1 fruit fly cellular context compared by ENCODE assay signal in the genomic region with DNA sequence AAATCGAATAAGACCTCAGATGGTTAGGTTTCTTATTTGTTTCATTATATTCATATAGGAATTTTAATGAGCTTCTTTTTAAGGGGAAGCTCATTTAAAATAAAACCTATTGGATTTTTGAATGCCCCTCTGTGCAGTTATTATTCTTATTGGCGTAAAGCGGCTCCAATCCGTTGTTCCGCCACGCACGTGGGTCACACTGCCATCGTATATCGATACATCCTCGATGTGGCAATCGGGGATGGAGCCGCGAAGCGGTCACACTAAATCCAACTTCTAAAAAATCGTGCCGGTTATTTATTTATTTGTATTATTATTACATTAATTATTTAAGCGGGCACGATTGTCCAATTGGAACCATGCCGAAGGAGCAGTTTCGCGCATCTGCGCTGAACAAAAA.
A peak's percentile ranks its signal among the peaks of the same experiment; 100 is the strongest.
TF ChIP-seq lines count a peak whose summit lies in the region.

A gene (plus strand): TSS at position 234 of the 400 bp plus-strand sequence.

TF ChIP-seq in whole organism, embryonic, 481 proteins besides CTCF, POLR2A, EP300 and RAD21 (continued from another document and continues in another):
- TF ChIP-seq CG34422 (GFP tag; IDR thresholded peaks at IDR 0.05; lab: Robert Waterston, UW) (peak; percentile 36; the same call in 1 of the 3 replicates), MTF-1 (GFP tag; optimal IDR thresholded peaks at IDR 0.05; lab: Kevin White, UChicago; ENCODE audit: borderline replicate concordance) (no peak), hbn (GFP tag; IDR thresholded peaks at IDR 0.05; lab: Robert Waterston, UW; ENCODE audit: partially characterized antibody) (peak; percentile 41), Sry-β (GFP tag; optimal IDR thresholded peaks at IDR 0.05; lab: Kevin White, UChicago) (no peak), CG5953 (GFP tag; IDR thresholded peaks at IDR 0.05; lab: Robert Waterston, UW) (no peak), CG30403 (GFP tag; optimal IDR thresholded peaks at IDR 0.05; lab: Kevin White, UChicago) (no peak), mam (GFP tag; optimal IDR thresholded peaks at IDR 0.05; lab: Kevin White, UChicago) (no peak), mld (GFP tag; IDR thresholded peaks at IDR 0.05; lab: Robert Waterston, UW; ENCODE audit: partially characterized antibody) (0 out of 3 replicates have a peak, but pooled peaks have one; percentile 18), Ssrp (tag; optimal IDR thresholded peaks at IDR 0.05; lab: Kevin White, UChicago) (no peak), Hsf (GFP tag; optimal IDR thresholded peaks at IDR 0.05; lab: Kevin White, UChicago) (no peak), pum (GFP tag; optimal IDR thresholded peaks at IDR 0.05; lab: Kevin White, UChicago) (no peak), CG9215 (GFP tag; IDR thresholded peaks at IDR 0.05; lab: Robert Waterston, UW) (no peak), kay (GFP tag; optimal IDR thresholded peaks at IDR 0.05; lab: Kevin White, UChicago) (no peak), Tbp (GFP tag; optimal IDR thresholded peaks at IDR 0.05; lab: Kevin White, UChicago) (no peak), Kr (GFP tag; optimal IDR thresholded peaks at IDR 0.05; lab: Kevin White, UChicago) (no peak), Dll (GFP tag; IDR thresholded peaks at IDR 0.05; lab: Robert Waterston, UW; ENCODE audit: partially characterized antibody) (peak; percentile 65; the same call in 3 of the 4 replicates), Sry-δ (GFP tag; optimal IDR thresholded peaks at IDR 0.05; lab: Kevin White, UChicago) (peak; percentile 24), CG6175 (GFP tag; IDR thresholded peaks at IDR 0.05; lab: Robert Waterston, UW) (no peak), Scr (GFP tag; IDR thresholded peaks at IDR 0.05; lab: Robert Waterston, UW; ENCODE audit: partially characterized antibody) (peak; percentile 62), Nf-YB (GFP tag; optimal IDR thresholded peaks at IDR 0.05; lab: Kevin White, UChicago) (no peak), CG2116 (GFP tag; optimal IDR thresholded peaks at IDR 0.05; lab: Kevin White, UChicago) (peak; percentile 49), nmo (GFP tag; optimal IDR thresholded peaks at IDR 0.05; lab: Kevin White, UChicago) (no peak), CG9932 (GFP tag; IDR thresholded peaks at IDR 0.05; lab: Robert Waterston, UW) (no peak), luna (GFP tag; optimal IDR thresholded peaks at IDR 0.05; lab: Kevin White, UChicago) (no peak), CG11456 (GFP tag; IDR thresholded peaks at IDR 0.05; lab: Robert Waterston, UW) (no peak), MESR4 (GFP tag; optimal IDR thresholded peaks at IDR 0.05; lab: Kevin White, UChicago) (peak; percentile 39), run (tag; optimal IDR thresholded peaks at IDR 0.05; lab: Kevin White, UChicago) (no peak), CG4854 (GFP tag; optimal IDR thresholded peaks at IDR 0.05; lab: Kevin White, UChicago) (no peak), gsb (GFP tag; IDR thresholded peaks at IDR 0.05; lab: Robert Waterston, UW) (no peak), pb (GFP tag; optimal IDR thresholded peaks at IDR 0.05; lab: Kevin White, UChicago) (no peak), bigmax (GFP tag; optimal IDR thresholded peaks at IDR 0.05; lab: Kevin White, UChicago) (no peak), CG31224 (GFP tag; IDR thresholded peaks at IDR 0.05; lab: Robert Waterston, UW) (no peak), bowl (GFP tag; IDR thresholded peaks at IDR 0.05; lab: Robert Waterston, UW) (no peak), CG30020 (tag; optimal IDR thresholded peaks at IDR 0.05; lab: Kevin White, UChicago) (peak; percentile 62), phol (tag; optimal IDR thresholded peaks at IDR 0.05; lab: Kevin White, UChicago) (no peak), grn (GFP tag; optimal IDR thresholded peaks at IDR 0.05; lab: Kevin White, UChicago) (no peak), CG31388 (GFP tag; optimal IDR thresholded peaks at IDR 0.05; lab: Kevin White, UChicago) (no peak), Doc2 (GFP tag; IDR thresholded peaks at IDR 0.05; lab: Robert Waterston, UW) (no peak), zen2 (GFP tag; IDR thresholded peaks at IDR 0.05; lab: Robert Waterston, UW; ENCODE audit: partially characterized antibody) (no peak; the same call in 2 of the 3 replicates), GATAe (GFP tag; conservative IDR thresholded peaks at IDR 0.05; lab: Robert Waterston, UW) (no peak), fd96Cb (tag; optimal IDR thresholded peaks at IDR 0.05; lab: Kevin White, UChicago) (no peak), Elba2 (GFP tag; optimal IDR thresholded peaks at IDR 0.05; lab: Kevin White, UChicago) (peak; percentile 96), gfzf (GFP tag; optimal IDR thresholded peaks at IDR 0.05; lab: Kevin White, UChicago) (peak; percentile 67), CG4360 (GFP tag; IDR thresholded peaks at IDR 0.05; lab: Robert Waterston, UW) (no peak), Neu2 (GFP tag; optimal IDR thresholded peaks at IDR 0.05; lab: Kevin White, UChicago; ENCODE audit: borderline replicate concordance) (no peak), D (optimal IDR thresholded peaks at IDR 0.05; lab: Kevin White, UChicago) (no peak), D (GFP tag; optimal IDR thresholded peaks at IDR 0.05; lab: Kevin White, UChicago) (no peak), ab (GFP tag; optimal IDR thresholded peaks at IDR 0.05; lab: Kevin White, UChicago) (no peak), CG9609 (GFP tag; optimal IDR thresholded peaks at IDR 0.05; lab: Kevin White, UChicago) (no peak), Aef1 (GFP tag; IDR thresholded peaks at IDR 0.05; lab: Robert Waterston, UW) (no peak), CG13287 (GFP tag; IDR thresholded peaks at IDR 0.05; lab: Robert Waterston, UW; ENCODE audit: partially characterized antibody) (peak; percentile 75), pfk (GFP tag; optimal IDR thresholded peaks at IDR 0.05; lab: Kevin White, UChicago) (peak; percentile 82), Dref (GFP tag; IDR thresholded peaks at IDR 0.05; lab: Robert Waterston, UW) (peak; percentile 83), row (GFP tag; IDR thresholded peaks at IDR 0.05; lab: Robert Waterston, UW) (peak; percentile 7; the same call in 1 of the 3 replicates), BEAF-32 (GFP tag; optimal IDR thresholded peaks at IDR 0.05; lab: Kevin White, UChicago) (peak; percentile 66), CG5245 (GFP tag; optimal IDR thresholded peaks at IDR 0.05; lab: Kevin White, UChicago) (no peak), esg (GFP tag; conservative IDR thresholded peaks at IDR 0.05; lab: Robert Waterston, UW) (no peak), Myb (GFP tag; optimal IDR thresholded peaks at IDR 0.05; lab: Kevin White, UChicago) (peak; percentile 15), tna (GFP tag; IDR thresholded peaks at IDR 0.05; lab: Robert Waterston, UW; ENCODE audit: partially characterized antibody) (0 out of 2 replicates have a peak, but pooled peaks have one; percentile 39), trh (GFP tag; optimal IDR thresholded peaks at IDR 0.05; lab: Kevin White, UChicago) (no peak), CG10979 (tag; optimal IDR thresholded peaks at IDR 0.05; lab: Kevin White, UChicago) (no peak), Med (GFP tag; lab: Kevin White, UChicago) (peak; percentile 18), zf30C (GFP tag; optimal IDR thresholded peaks at IDR 0.05; lab: Kevin White, UChicago) (no peak), Nf-YA (GFP tag; IDR thresholded peaks at IDR 0.05; lab: Robert Waterston, UW) (no peak), amos (GFP tag; IDR thresholded peaks at IDR 0.05; lab: Robert Waterston, UW; ENCODE audit: partially characterized antibody) (peak; percentile 71), CG9797 (GFP tag; optimal IDR thresholded peaks at IDR 0.05; lab: Kevin White, UChicago) (peak; percentile 70), Opbp (GFP tag; IDR thresholded peaks at IDR 0.05; lab: Robert Waterston, UW; ENCODE audit: partially characterized antibody) (peak; percentile 70), Hr51 (GFP tag; optimal IDR thresholded peaks at IDR 0.05; lab: Kevin White, UChicago) (no peak), CG6791 (GFP tag; IDR thresholded peaks at IDR 0.05; lab: Robert Waterston, UW; ENCODE audit: partially characterized antibody) (peak; percentile 73; the same call in 2 of the 3 replicates), Dp (GFP tag; optimal IDR thresholded peaks at IDR 0.05; lab: Kevin White, UChicago) (peak; percentile 65), CG4404 (GFP tag; IDR thresholded peaks at IDR 0.05; lab: Robert Waterston, UW) (no peak), Rfx (GFP tag; IDR thresholded peaks at IDR 0.05; lab: Robert Waterston, UW) (0 out of 2 replicates have a peak, but pooled peaks have one; percentile 31), fd102C (GFP tag; optimal IDR thresholded peaks at IDR 0.05; lab: Kevin White, UChicago) (no peak), Oli (tag; optimal IDR thresholded peaks at IDR 0.05; lab: Kevin White, UChicago) (no peak), CG2678 (tag; optimal IDR thresholded peaks at IDR 0.05; lab: Kevin White, UChicago) (no peak), croc (GFP tag; conservative IDR thresholded peaks at IDR 0.05; lab: Robert Waterston, UW) (no peak), HmgZ (tag; optimal IDR thresholded peaks at IDR 0.05; lab: Kevin White, UChicago) (peak; percentile 11), CG17568 (GFP tag; optimal IDR thresholded peaks at IDR 0.05; lab: Kevin White, UChicago) (no peak), CG12071 (GFP tag; optimal IDR thresholded peaks at IDR 0.05; lab: Kevin White, UChicago) (no peak), CG10565 (GFP tag; optimal IDR thresholded peaks at IDR 0.05; lab: Kevin White, UChicago) (no peak), Chrac-16 (GFP tag; optimal IDR thresholded peaks at IDR 0.05; lab: Kevin White, UChicago) (no peak), dm (GFP tag; optimal IDR thresholded peaks at IDR 0.05; lab: Kevin White, UChicago) (peak; percentile 27), CG4617 (GFP tag; optimal IDR thresholded peaks at IDR 0.05; lab: Kevin White, UChicago; ENCODE audit: borderline replicate concordance) (peak; percentile 29), Lhr (GFP tag; optimal IDR thresholded peaks at IDR 0.05; lab: Kevin White, UChicago) (no peak), tap (tag; optimal IDR thresholded peaks at IDR 0.05; lab: Kevin White, UChicago) (no peak), HLH3B (GFP tag; IDR thresholded peaks at IDR 0.05; lab: Robert Waterston, UW) (no peak), Xrp1 (GFP tag; IDR thresholded peaks at IDR 0.05; lab: Robert Waterston, UW) (no peak), knrl (GFP tag; IDR thresholded peaks at IDR 0.05; lab: Robert Waterston, UW; ENCODE audit: partially characterized antibody) (peak; percentile 57), CG2712 (tag; optimal IDR thresholded peaks at IDR 0.05; lab: Kevin White, UChicago) (no peak), CG2875 (GFP tag; optimal IDR thresholded peaks at IDR 0.05; lab: Kevin White, UChicago) (no peak), gt (GFP tag; IDR thresholded peaks at IDR 0.05; lab: Robert Waterston, UW) (no peak), CG17829 (tag; optimal IDR thresholded peaks at IDR 0.05; lab: Kevin White, UChicago) (no peak), odd (GFP tag; optimal IDR thresholded peaks at IDR 0.05; lab: Kevin White, UChicago) (no peak), insv (GFP tag; optimal IDR thresholded peaks at IDR 0.05; lab: Kevin White, UChicago) (peak; percentile 89 to 99), Doc3 (GFP tag; IDR thresholded peaks at IDR 0.05; lab: Robert Waterston, UW; ENCODE audit: partially characterized antibody) (0 out of 3 replicates have a peak, but pooled peaks have one; percentile 38), sisA (GFP tag; IDR thresholded peaks at IDR 0.05; lab: Robert Waterston, UW) (no peak), Stat92E (GFP tag; optimal IDR thresholded peaks at IDR 0.05; lab: Kevin White, UChicago) (no peak), eve (GFP tag; optimal IDR thresholded peaks at IDR 0.05; lab: Kevin White, UChicago) (no peak), E2f2 (GFP tag; IDR thresholded peaks at IDR 0.05; lab: Robert Waterston, UW) (peak; percentile 78), CG16813 (GFP tag; IDR thresholded peaks at IDR 0.05; lab: Robert Waterston, UW; ENCODE audit: partially characterized antibody) (peak; percentile 63), CG8765 (GFP tag; IDR thresholded peaks at IDR 0.05; lab: Robert Waterston, UW) (no peak), inv (GFP tag; IDR thresholded peaks at IDR 0.05; lab: Robert Waterston, UW; ENCODE audit: partially characterized antibody) (peak; percentile 31; the same call in 1 of the 2 replicates), Nf-YC (tag; optimal IDR thresholded peaks at IDR 0.05; lab: Kevin White, UChicago) (no peak), CG43689 (GFP tag; IDR thresholded peaks at IDR 0.05; lab: Robert Waterston, UW) (no peak), Fer3 (tag; optimal IDR thresholded peaks at IDR 0.05; lab: Kevin White, UChicago) (no peak), hb (GFP tag; IDR thresholded peaks at IDR 0.05; lab: Robert Waterston, UW; ENCODE audit: partially characterized antibody) (no peak), CG11093 (GFP tag; IDR thresholded peaks at IDR 0.05; lab: Robert Waterston, UW) (no peak), tx (GFP tag; optimal IDR thresholded peaks at IDR 0.05; lab: Kevin White, UChicago) (no peak), CG14860 (GFP tag; IDR thresholded peaks at IDR 0.05; lab: Robert Waterston, UW; ENCODE audit: partially characterized antibody) (peak; percentile 42; the same call in 1 of the 3 replicates), vnd (GFP tag; IDR thresholded peaks at IDR 0.05; lab: Robert Waterston, UW; ENCODE audit: partially characterized antibody) (0 out of 3 replicates have a peak, but pooled peaks have one; percentile 25), Blimp-1 (GFP tag; optimal IDR thresholded peaks at IDR 0.05; lab: Kevin White, UChicago) (no peak), CG33557 (GFP tag; optimal IDR thresholded peaks at IDR 0.05; lab: Kevin White, UChicago) (no peak), CG6272 (GFP tag; IDR thresholded peaks at IDR 0.05; lab: Robert Waterston, UW) (no peak), ken (GFP tag; IDR thresholded peaks at IDR 0.05; lab: Robert Waterston, UW) (no peak), Antp (GFP tag; optimal IDR thresholded peaks at IDR 0.05; lab: Kevin White, UChicago) (no peak), Ets97D (GFP tag; optimal IDR thresholded peaks at IDR 0.05; lab: Kevin White, UChicago) (peak; percentile 29), CHES-1-like (GFP tag; optimal IDR thresholded peaks at IDR 0.05; lab: Kevin White, UChicago) (no peak), her (GFP tag; optimal IDR thresholded peaks at IDR 0.05; lab: Kevin White, UChicago) (no peak), CG10147 (GFP tag; optimal IDR thresholded peaks at IDR 0.05; lab: Kevin White, UChicago) (no peak), CG17802 (tag; optimal IDR thresholded peaks at IDR 0.05; lab: Kevin White, UChicago) (no peak), h (optimal IDR thresholded peaks at IDR 0.05; lab: Kevin White, UChicago) (no peak), ERR (GFP tag; optimal IDR thresholded peaks at IDR 0.05; lab: Kevin White, UChicago) (no peak), zfh1 (GFP tag; IDR thresholded peaks at IDR 0.05; lab: Robert Waterston, UW) (no peak), ato (GFP tag; IDR thresholded peaks at IDR 0.05; lab: Robert Waterston, UW; ENCODE audit: partially characterized antibody) (peak; percentile 49), CG17186 (GFP tag; optimal IDR thresholded peaks at IDR 0.05; lab: Kevin White, UChicago) (peak; percentile 74), CG10462 (GFP tag; optimal IDR thresholded peaks at IDR 0.05; lab: Kevin White, UChicago) (no peak)
